Fruit fly (Drosophila melanogaster) whole organism, embryonic: ENCODE data around the gene CG12115.

Source experiments
- Abd-B ChIP-seq: fragments of 200-800 bp; sonication (Bioruptor generic); optimal IDR thresholded peaks from 2 replicates; lab custom pipeline; 2018; ENCODE audit warnings: missing biosample characterization, mild to moderate bottlenecking, missing genetic modification characterization, moderate library complexity
- Atf-2 ChIP-seq: fragments of 200-800 bp; sonication (Bioruptor generic); optimal IDR thresholded peaks from 2 replicates; lab custom pipeline; 2016; ENCODE audit warnings: missing biosample characterization, missing genetic modification characterization
- Atf3 ChIP-seq: fragments of 200-800 bp; sonication (Bioruptor generic); optimal IDR thresholded peaks from 3 replicates; lab custom pipeline; 2016; ENCODE audit warnings: missing biosample characterization, missing genetic modification characterization
- BEAF-32 ChIP-seq: fragments of 200-800 bp; sonication (Bioruptor generic); optimal IDR thresholded peaks from 3 replicates; lab custom pipeline; 2017; ENCODE audit warnings: missing biosample characterization, missing genetic modification characterization, mild to moderate bottlenecking, moderate library complexity, missing genetic modification reagents
- CG10462 ChIP-seq: fragments of 200-800 bp; sonication (Bioruptor generic); optimal IDR thresholded peaks from 2 replicates; lab custom pipeline; 2016; ENCODE audit warnings: missing biosample characterization, missing genetic modification characterization
- CG10654 ChIP-seq: fragments of 200-800 bp; sonication (Bioruptor generic); optimal IDR thresholded peaks from 2 replicates; lab custom pipeline; 2016; ENCODE audit warnings: missing biosample characterization, missing genetic modification characterization
- CG11456 ChIP-seq: fragments of 200-800 bp; sonication (Bioruptor generic); IDR thresholded peaks from 3 replicates; pipeline ENCODE4 v1.3.6; 2022; ENCODE audit warnings: missing biosample characterization, missing genetic modification characterization
- CG14860 ChIP-seq: fragments of 200-800 bp; sonication (Bioruptor generic); IDR thresholded peaks from 3 replicates; pipeline ENCODE4 v1.3.6; 2022; ENCODE audit warnings: missing biosample characterization, missing genetic modification characterization; ENCODE audit not compliant: partially characterized antibody
- CG1602 ChIP-seq: fragments of 200-800 bp; sonication (Bioruptor generic); optimal IDR thresholded peaks from 3 replicates; lab custom pipeline; 2016; ENCODE audit warnings: missing biosample characterization, missing genetic modification characterization
- CG16813 ChIP-seq: fragments of 200-800 bp; sonication (Bioruptor generic); IDR thresholded peaks from 3 replicates; pipeline ENCODE4 v1.3.6; 2022; ENCODE audit warnings: missing biosample characterization, missing genetic modification characterization; ENCODE audit not compliant: partially characterized antibody
- CG17328 ChIP-seq: fragments of 200-800 bp; sonication (Bioruptor generic); IDR thresholded peaks from 2 replicates; pipeline ENCODE4 v1.3.6; 2022; ENCODE audit warnings: missing biosample characterization, missing genetic modification characterization
- CG17359 ChIP-seq: fragments of 200-800 bp; sonication (Bioruptor generic); optimal IDR thresholded peaks from 3 replicates; lab custom pipeline; 2018; ENCODE audit warnings: missing biosample characterization, mild to moderate bottlenecking, missing genetic modification characterization, moderate library complexity
- CG17912 ChIP-seq: fragments of 200-800 bp; sonication (Bioruptor generic); optimal IDR thresholded peaks from 2 replicates; lab custom pipeline; 2018; ENCODE audit warnings: missing biosample characterization, mild to moderate bottlenecking, missing genetic modification characterization
- CG18011 ChIP-seq: fragments of 200-800 bp; sonication (Bioruptor generic); optimal IDR thresholded peaks from 2 replicates; lab custom pipeline; 2017; ENCODE audit warnings: missing biosample characterization, missing genetic modification characterization, mild to moderate bottlenecking, moderate library complexity, missing genotype
- CG2678 ChIP-seq: fragments of 200-800 bp; sonication (Bioruptor generic); optimal IDR thresholded peaks from 3 replicates; lab custom pipeline; 2019; ENCODE audit warnings: missing biosample characterization, mild to moderate bottlenecking, missing genetic modification characterization, moderate library complexity
- CG30431 ChIP-seq: fragments of 200-800 bp; sonication (Bioruptor generic); optimal IDR thresholded peaks from 2 replicates; lab custom pipeline; 2017; ENCODE audit warnings: missing biosample characterization, missing genetic modification characterization
- CG3065 ChIP-seq: fragments of 200-800 bp; sonication (Bioruptor generic); optimal IDR thresholded peaks from 2 replicates; lab custom pipeline; 2016; ENCODE audit warnings: missing biosample characterization, missing genetic modification characterization
- CG31365 ChIP-seq: fragments of 200-800 bp; sonication (Bioruptor generic); optimal IDR thresholded peaks from 2 replicates; lab custom pipeline; 2018; ENCODE audit warnings: missing biosample characterization, mild to moderate bottlenecking, missing genetic modification characterization
- CG31388 ChIP-seq: fragments of 200-800 bp; sonication (Bioruptor generic); optimal IDR thresholded peaks from 2 replicates; lab custom pipeline; 2016; ENCODE audit warnings: missing biosample characterization, missing genetic modification characterization
- CG3726 ChIP-seq: fragments of 200-800 bp; sonication (Bioruptor generic); IDR thresholded peaks from 3 replicates; pipeline ENCODE4, ENCODE4 v1.3.6; 2022; ENCODE audit warnings: missing biosample characterization, missing genetic modification characterization
- CG4820 ChIP-seq: fragments of 200-800 bp; sonication (Bioruptor generic); optimal IDR thresholded peaks from 3 replicates; lab custom pipeline; 2016; ENCODE audit warnings: missing biosample characterization, missing genetic modification characterization
- CG6654 ChIP-seq: fragments of 200-800 bp; sonication (Bioruptor generic); optimal IDR thresholded peaks from 2 replicates; lab custom pipeline; 2017; ENCODE audit warnings: missing biosample characterization, mild to moderate bottlenecking, missing genetic modification characterization
- CG6854 ChIP-seq: fragments of 200-800 bp; sonication (Bioruptor generic); optimal IDR thresholded peaks from 3 replicates; lab custom pipeline; 2017; ENCODE audit warnings: missing biosample characterization, mild to moderate bottlenecking, missing genetic modification characterization
- CG7357 ChIP-seq: fragments of 200-800 bp; sonication (Bioruptor generic); IDR thresholded peaks from 3 replicates; pipeline ENCODE4 v1.3.6; 2022; ENCODE audit warnings: missing biosample characterization, missing genetic modification characterization
- CG8281 ChIP-seq: fragments of 200-800 bp; sonication (Bioruptor generic); optimal IDR thresholded peaks from 2 replicates; lab custom pipeline; 2018; ENCODE audit warnings: missing biosample characterization, mild to moderate bottlenecking, missing genetic modification characterization, moderate library complexity
- CG8478 ChIP-seq: fragments of >200 bp; optimal IDR thresholded peaks from 2 replicates; lab custom pipeline; 2018
- Dad ChIP-seq: fragments of 200-800 bp; sonication (Bioruptor generic); optimal IDR thresholded peaks from 3 replicates; lab custom pipeline; 2016; ENCODE audit warnings: missing biosample characterization, missing genetic modification characterization
- Fer1 ChIP-seq: fragments of 200-800 bp; sonication (Bioruptor generic); optimal IDR thresholded peaks from 2 replicates; lab custom pipeline; 2017; ENCODE audit warnings: missing biosample characterization, mild to moderate bottlenecking, missing genetic modification characterization
- HLH54F ChIP-seq: fragments of 200-800 bp; sonication (Bioruptor generic); optimal IDR thresholded peaks from 3 replicates; lab custom pipeline; 2016; ENCODE audit warnings: missing biosample characterization, missing genetic modification characterization
- Hey ChIP-seq: fragments of 200-800 bp; sonication (Bioruptor generic); optimal IDR thresholded peaks from 3 replicates; lab custom pipeline; 2018; ENCODE audit warnings: missing biosample characterization, mild to moderate bottlenecking, missing genetic modification characterization
- PHDP ChIP-seq: fragments of 200-800 bp; sonication (Bioruptor generic); optimal IDR thresholded peaks from 3 replicates; lab custom pipeline; 2018; ENCODE audit warnings: missing biosample characterization, mild to moderate bottlenecking, missing genetic modification characterization, moderate library complexity
- Rx ChIP-seq: fragments of 200-800 bp; sonication (Bioruptor generic); IDR thresholded peaks from 2 replicates; pipeline ENCODE4 v1.3.6; 2022; ENCODE audit warnings: missing biosample characterization, missing genetic modification characterization
- Spps ChIP-seq: fragments of 200-800 bp; sonication (Bioruptor generic); optimal IDR thresholded peaks from 2 replicates; lab custom pipeline; 2018; ENCODE audit warnings: missing biosample characterization, mild to moderate bottlenecking, missing genetic modification characterization
- TFAM ChIP-seq: fragments of 200-800 bp; sonication (Bioruptor generic); optimal IDR thresholded peaks from 2 replicates; lab custom pipeline; 2017; ENCODE audit warnings: missing biosample characterization, missing genetic modification characterization, inconsistent platforms
- Usf ChIP-seq: fragments of 200-800 bp; sonication (Bioruptor generic); optimal IDR thresholded peaks from 2 replicates; lab custom pipeline; 2017; ENCODE audit warnings: missing genotype, missing biosample characterization, missing genetic modification characterization
- YL-1 ChIP-seq: fragments of 200-800 bp; sonication (Bioruptor generic); optimal IDR thresholded peaks from 3 replicates; lab custom pipeline; 2017; ENCODE audit warnings: missing biosample characterization, mild to moderate bottlenecking, missing genetic modification characterization
- ash1 ChIP-seq: fragments of 200-800 bp; sonication (Bioruptor generic); optimal IDR thresholded peaks from 2 replicates; lab custom pipeline; 2018; ENCODE audit warnings: missing biosample characterization, mild to moderate bottlenecking, missing genetic modification characterization
- btn ChIP-seq: fragments of 200-800 bp; sonication (Bioruptor generic); optimal IDR thresholded peaks from 2 replicates; lab custom pipeline; 2016; ENCODE audit warnings: missing biosample characterization, missing genetic modification characterization
- caup ChIP-seq: fragments of 200-800 bp; sonication (Bioruptor generic); optimal IDR thresholded peaks from 3 replicates; lab custom pipeline; 2017; ENCODE audit warnings: missing biosample characterization, mild to moderate bottlenecking, missing genetic modification characterization, moderate library complexity; ENCODE audit not compliant: severe bottlenecking
- chn ChIP-seq: fragments of 200-800 bp; sonication (Bioruptor generic); optimal IDR thresholded peaks from 2 replicates; lab custom pipeline; 2016; ENCODE audit warnings: missing biosample characterization, missing genetic modification characterization
- danr ChIP-seq: fragments of 200-800 bp; sonication (Bioruptor generic); IDR thresholded peaks from 2 replicates; pipeline ENCODE4 v1.3.6; 2022; ENCODE audit warnings: missing biosample characterization, missing genetic modification characterization
- dm ChIP-seq: fragments of 200-800 bp; sonication (Bioruptor generic); optimal IDR thresholded peaks from 3 replicates; lab custom pipeline; 2016; ENCODE audit warnings: missing biosample characterization, missing genetic modification characterization
- esg ChIP-seq: fragments of 200-800 bp; sonication (Bioruptor generic); conservative IDR thresholded peaks from 2 replicates; pipeline ENCODE4 v1.3.6; 2022; ENCODE audit warnings: missing biosample characterization, missing genetic modification characterization
- grn ChIP-seq: fragments of 200-800 bp; sonication (Bioruptor generic); optimal IDR thresholded peaks from 3 replicates; lab custom pipeline; 2017; ENCODE audit warnings: missing biosample characterization, missing genetic modification characterization
- gsb ChIP-seq: fragments of 200-800 bp; sonication (Bioruptor generic); IDR thresholded peaks from 2 replicates; pipeline ENCODE4 v1.3.6; 2022; ENCODE audit warnings: missing biosample characterization, missing genetic modification characterization
- gsb-n ChIP-seq: fragments of 200-800 bp; sonication (Bioruptor generic); optimal IDR thresholded peaks from 3 replicates; lab custom pipeline; 2018; ENCODE audit warnings: missing biosample characterization, mild to moderate bottlenecking, missing genetic modification characterization
- her ChIP-seq: fragments of 200-800 bp; sonication (Bioruptor generic); optimal IDR thresholded peaks from 2 replicates; lab custom pipeline; 2016; ENCODE audit warnings: missing biosample characterization, missing genetic modification characterization
- scrt ChIP-seq: fragments of 200-800 bp; sonication (Bioruptor generic); optimal IDR thresholded peaks from 2 replicates; lab custom pipeline; 2018; ENCODE audit warnings: missing biosample characterization, mild to moderate bottlenecking, missing genetic modification characterization, moderate library complexity
- sens ChIP-seq: fragments of 200-800 bp; sonication (Bioruptor generic); peaks from one replicate; lab custom pipeline; 2016; ENCODE audit warnings: missing biosample characterization, missing genetic modification characterization
- slbo ChIP-seq: fragments of 200-800 bp; sonication (Bioruptor generic); IDR thresholded peaks from 2 replicates; pipeline ENCODE4 v1.3.6; 2022; ENCODE audit warnings: missing biosample characterization, missing genetic modification characterization
- ssp ChIP-seq: fragments of 200-800 bp; sonication (Bioruptor generic); IDR thresholded peaks from 2 replicates; pipeline ENCODE4 v1.3.6; 2022; ENCODE audit warnings: missing biosample characterization, missing genetic modification characterization
- wor ChIP-seq: fragments of 200-800 bp; sonication (Bioruptor generic); IDR thresholded peaks from 2 replicates; pipeline ENCODE4 v1.3.6; 2022; ENCODE audit warnings: missing biosample characterization, missing genetic modification characterization
- zen ChIP-seq: fragments of 200-800 bp; sonication (Bioruptor generic); optimal IDR thresholded peaks from 3 replicates; lab custom pipeline; 2018; ENCODE audit warnings: missing biosample characterization, mild to moderate bottlenecking, missing genetic modification characterization, moderate library complexity

Gene CG12115

dm6 chrX:9220434-9220833, 30.0 kb upstream of the CG12115 start (continued):
- TF ChIP-seq Abd-B (GFP tag; lab: Kevin White, UChicago) (no peak), gsb (GFP tag; lab: Robert Waterston, UW) (no peak), esg (GFP tag; lab: Robert Waterston, UW) (no peak), Fer1 (GFP tag; lab: Kevin White, UChicago) (no peak), HLH54F (GFP tag; lab: Kevin White, UChicago) (no peak), CG10462 (GFP tag; lab: Kevin White, UChicago) (no peak), grn (GFP tag; lab: Kevin White, UChicago) (no peak), CG7357 (GFP tag; lab: Robert Waterston, UW) (peak; percentile 34; the same call in 1 of the 3 replicates), CG6654 (GFP tag; lab: Kevin White, UChicago) (no peak), sens (GFP tag; lab: Kevin White, UChicago) (peak; percentile 54), CG6854 (no peak), danr (GFP tag; lab: Robert Waterston, UW) (no peak), CG4820 (GFP tag; lab: Kevin White, UChicago) (peak; percentile 14), Atf-2 (GFP tag; lab: Kevin White, UChicago) (no peak), wor (GFP tag; lab: Robert Waterston, UW) (0 out of 2 replicates have a peak, but pooled peaks have one; percentile 24), CG31365 (tag; lab: Kevin White, UChicago) (no peak), CG2678 (tag; lab: Kevin White, UChicago) (no peak), CG31388 (GFP tag; lab: Kevin White, UChicago) (no peak), Spps (no peak), ash1 (GFP tag; lab: Kevin White, UChicago) (no peak), CG11456 (no peak), chn (GFP tag; lab: Kevin White, UChicago) (no peak), caup (GFP tag; lab: Kevin White, UChicago) (no peak), zen (tag; lab: Kevin White, UChicago) (peak; percentile 10), CG8478 (lab: Kevin White, UChicago) (no peak), CG3065 (GFP tag; lab: Kevin White, UChicago) (no peak), CG16813 (GFP tag; lab: Robert Waterston, UW) (no peak), Atf3 (no peak), BEAF-32 (GFP tag; lab: Kevin White, UChicago) (no peak), CG3726 (GFP tag; lab: Robert Waterston, UW) (no peak), CG17912 (GFP tag; lab: Kevin White, UChicago) (no peak), her (GFP tag; lab: Kevin White, UChicago) (no peak), CG10654 (GFP tag; lab: Kevin White, UChicago) (no peak), CG30431 (no peak), btn (GFP tag; lab: Kevin White, UChicago) (peak; percentile 14), gsb-n (tag; lab: Kevin White, UChicago) (no peak), Dad (no peak), CG17359 (peak; percentile 31), TFAM (GFP tag; lab: Kevin White, UChicago) (no peak), CG1602 (GFP tag; lab: Kevin White, UChicago) (no peak), scrt (no peak), ssp (GFP tag; lab: Robert Waterston, UW) (no peak), Usf (no peak), YL-1 (no peak), PHDP (tag; lab: Kevin White, UChicago) (no peak), Hey (tag; lab: Kevin White, UChicago) (no peak), CG8281 (tag; lab: Kevin White, UChicago) (no peak), Rx (GFP tag; lab: Robert Waterston, UW) (peak; percentile 39), CG18011 (no peak), slbo (GFP tag; lab: Robert Waterston, UW) (no peak), dm (GFP tag; lab: Kevin White, UChicago) (no peak), CG17328 (no peak), CG14860 (GFP tag; lab: Robert Waterston, UW) (no peak)
